Worm (Caenorhabditis elegans) whole organism, early embryonic: ENCODE data around the gene K06A4.10.

Experiments used
- B0310.2 ChIP-seq: sonication (generic microtip); optimal IDR thresholded peaks from 2 replicates; lab custom pipeline; 2016; ENCODE audit warnings: mild to moderate bottlenecking, missing genetic modification characterization, missing compliant biosample characterization
- F13C5.2 ChIP-seq: sonication (generic microtip); optimal IDR thresholded peaks from 2 replicates; lab custom pipeline; 2017; ENCODE audit warnings: mild to moderate bottlenecking, missing genetic modification characterization, inconsistent platforms, missing compliant biosample characterization
- aly-1 ChIP-seq: sonication (generic microtip); optimal IDR thresholded peaks from 2 replicates; lab custom pipeline; 2016; ENCODE audit warnings: missing genetic modification characterization, missing compliant biosample characterization
- ama-1 ChIP-seq: fragments of 150-350 bp; optimal IDR thresholded peaks from 2 replicates; lab custom pipeline; 2014
- ceh-13 ChIP-seq: fragments of 200-800 bp; sonication (Bioruptor generic); optimal IDR thresholded peaks from 2 replicates; lab custom pipeline; 2018; ENCODE audit warnings: mild to moderate bottlenecking, missing genetic modification characterization, missing compliant biosample characterization
- ceh-36 ChIP-seq: sonication (generic microtip); optimal IDR thresholded peaks from 2 replicates; lab custom pipeline; 2016; ENCODE audit warnings: missing genetic modification characterization, inconsistent platforms, missing compliant biosample characterization
- ets-7 ChIP-seq: sonication (generic microtip); optimal IDR thresholded peaks from 2 replicates; lab custom pipeline; 2016; ENCODE audit warnings: missing genotype, missing genetic modification characterization, missing compliant biosample characterization
- flt-1 ChIP-seq: fragments of 200-800 bp; sonication (Bioruptor generic); IDR thresholded peaks from 2 replicates; pipeline ENCODE4 v1.3.6; 2022; ENCODE audit warnings: missing genetic modification characterization, missing compliant biosample characterization
- hmbx-1 ChIP-seq: sonication (generic microtip); optimal IDR thresholded peaks from 2 replicates; lab custom pipeline; 2016; ENCODE audit warnings: mild to moderate bottlenecking, missing genetic modification characterization, missing compliant biosample characterization
- hmg-4 ChIP-seq: fragments of 200-800 bp; sonication (Bioruptor generic); optimal IDR thresholded peaks from 2 replicates; lab custom pipeline; 2018; ENCODE audit warnings: mild to moderate bottlenecking, missing genetic modification characterization, missing compliant biosample characterization
- hnd-1 ChIP-seq: sonication (generic microtip); optimal IDR thresholded peaks from 2 replicates; lab custom pipeline; 2016; ENCODE audit warnings: missing genetic modification characterization, missing compliant biosample characterization
- pes-1 ChIP-seq: fragments of 200-800 bp; sonication (Bioruptor generic); IDR thresholded peaks from 2 replicates; pipeline ENCODE4 v1.3.6; 2022; ENCODE audit warnings: missing genetic modification reagents, missing genetic modification characterization, missing compliant biosample characterization
- scrt-1 ChIP-seq: fragments of 200-800 bp; sonication (Bioruptor generic); IDR thresholded peaks from 2 replicates; pipeline ENCODE4 v1.3.6; 2022; ENCODE audit warnings: missing genetic modification characterization, missing compliant biosample characterization
- sea-1 ChIP-seq: fragments of 200-800 bp; sonication (Bioruptor generic); conservative IDR thresholded peaks from 2 replicates; pipeline ENCODE4 v1.3.6; 2022; ENCODE audit warnings: missing genetic modification characterization, missing compliant biosample characterization
- tbx-11 ChIP-seq: fragments of 200-800 bp; sonication (Bioruptor generic); IDR thresholded peaks from 2 replicates; pipeline ENCODE4 v1.3.6; 2022; ENCODE audit warnings: missing genetic modification characterization, missing compliant biosample characterization
- tbx-37 ChIP-seq: fragments of 200-800 bp; sonication (Bioruptor generic); conservative IDR thresholded peaks from 2 replicates; pipeline ENCODE4 v1.3.6; 2022; ENCODE audit warnings: missing genetic modification reagents, missing genetic modification characterization, missing compliant biosample characterization
- tra-4 ChIP-seq: sonication (generic microtip); optimal IDR thresholded peaks from 2 replicates; lab custom pipeline; 2017; ENCODE audit warnings: missing genetic modification characterization, missing compliant biosample characterization

The K06A4.10 gene

ce11 chrV:9506931-9507330 lies 17.3 kb upstream of the K06A4.10 start:
- TF ChIP-seq ceh-13 (GFP tag; lab: Kevin White, UChicago) (no peak), B0310.2 (no peak), ceh-36 (tag; lab: Kevin White, UChicago) (no peak), F13C5.2 (tag; lab: Kevin White, UChicago) (no peak), aly-1 (no peak), ets-7 (no peak), ama-1 (lab: Kevin White, UChicago) (no peak), tbx-37 (GFP tag; lab: Robert Waterston, UW) (no peak), tra-4 (tag; lab: Kevin White, UChicago) (no peak), hnd-1 (tag; lab: Kevin White, UChicago) (no peak), pes-1 (no peak)

DNA sequence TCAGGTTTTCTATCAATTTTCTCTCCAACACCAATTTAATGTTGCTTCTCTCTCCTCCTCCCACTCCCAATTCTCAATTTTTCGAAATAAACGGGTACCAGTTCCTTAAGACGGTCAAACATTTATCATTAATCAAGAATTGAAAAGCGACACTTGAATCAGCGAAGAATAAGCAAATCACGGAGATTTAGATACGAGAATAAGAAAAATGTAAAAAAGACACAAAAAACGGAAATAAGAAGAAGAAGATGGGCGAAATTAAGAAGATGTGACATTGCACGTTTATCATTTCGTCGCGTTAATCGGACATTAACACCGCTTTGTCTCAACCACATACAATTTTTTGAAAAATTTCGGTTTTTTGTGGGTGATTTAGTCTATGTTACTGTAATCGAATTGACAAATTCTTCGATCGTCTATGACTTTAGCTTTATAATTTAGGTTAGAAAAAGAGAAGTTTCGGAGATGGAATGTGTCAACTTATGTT lies 14.9 kb upstream of the K06A4.10 start, which contains the start of gene haao-1:
TSS of gene haao-1 (plus strand) at position 437 of the 487 bp plus-strand sequence.
- TF ChIP-seq scrt-1 (GFP tag; lab: Robert Waterston, UW) (no peak), pes-1 (no peak), hmbx-1 (tag; lab: Kevin White, UChicago) (no peak)

ce11 chrV:9503152-9503817 lies 13.7 kb upstream of the K06A4.10 start:
- TF ChIP-seq ets-7 (peak; percentile 76), hmg-4 (GFP tag; lab: Kevin White, UChicago) (peak; percentile 96), tbx-37 (GFP tag; lab: Robert Waterston, UW) (peak; percentile 92), hmbx-1 (tag; lab: Kevin White, UChicago) (peak; percentile 74), flt-1 (GFP tag; lab: Robert Waterston, UW) (peak; percentile 96), ama-1 (lab: Kevin White, UChicago) (no peak), sea-1 (GFP tag; lab: Robert Waterston, UW) (peak; percentile 96), scrt-1 (GFP tag; lab: Robert Waterston, UW) (peak; percentile 97), tbx-11 (GFP tag; lab: Robert Waterston, UW) (peak; percentile 94), hnd-1 (tag; lab: Kevin White, UChicago) (peak; percentile 87), tra-4 (tag; lab: Kevin White, UChicago) (peak; percentile 75), ceh-13 (GFP tag; lab: Kevin White, UChicago) (peak; percentile 84), ceh-36 (tag; lab: Kevin White, UChicago) (peak; percentile 91), F13C5.2 (tag; lab: Kevin White, UChicago) (peak; percentile 91), aly-1 (peak; percentile 91), B0310.2 (peak; percentile 93), pes-1 (no peak; the same call in 1 of the 2 replicates)

DNA sequence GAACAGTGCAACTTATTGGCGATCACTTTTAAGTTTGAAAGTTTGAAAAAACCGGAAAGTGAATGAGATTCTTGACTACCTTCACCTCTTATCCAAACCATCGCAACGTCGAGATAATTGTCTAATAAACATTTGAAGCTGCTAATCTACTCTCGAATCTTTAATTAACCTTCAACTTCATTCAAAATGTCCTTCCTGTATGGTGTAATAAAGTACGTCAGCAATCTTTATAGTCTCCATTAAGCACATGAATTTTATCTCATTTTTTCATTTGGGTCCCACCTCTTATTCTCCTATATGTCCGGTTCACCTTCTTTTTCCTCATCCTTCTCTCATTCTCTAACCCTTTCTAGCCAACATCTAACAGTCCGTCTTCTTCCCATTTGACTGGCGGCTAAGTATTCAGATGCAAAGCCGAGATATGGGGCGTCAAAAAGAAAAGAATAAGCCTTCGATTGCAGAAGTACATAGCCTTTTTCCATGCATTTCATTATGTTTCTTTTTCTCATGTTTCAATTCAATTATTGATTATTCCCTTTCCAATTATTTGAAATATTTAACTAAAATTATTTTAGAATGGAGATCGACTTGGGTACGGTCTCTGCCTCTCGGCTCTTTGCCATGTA lies 11.3 kb upstream of the K06A4.10 start, which contains the start of gene swt-5:
TSS of gene swt-5 (plus strand) at position 576 of the 626 bp plus-strand sequence.
- TF ChIP-seq ceh-13 (GFP tag; lab: Kevin White, UChicago): no peak
- no peak for TF ChIP-seq pes-1
- no peak for TF ChIP-seq aly-1
- no peak for TF ChIP-seq hmg-4 (GFP tag; lab: Kevin White, UChicago)
- TF ChIP-seq B0310.2: no peak

ce11 chrV:9499295-9499694 lies 9.7 kb upstream of the K06A4.10 start:
- TF ChIP-seq scrt-1 (GFP tag; lab: Robert Waterston, UW) (no peak), flt-1 (GFP tag; lab: Robert Waterston, UW) (no peak), pes-1 (no peak), tbx-11 (GFP tag; lab: Robert Waterston, UW) (no peak), sea-1 (GFP tag; lab: Robert Waterston, UW) (no peak), ceh-13 (GFP tag; lab: Kevin White, UChicago) (no peak)

ce11 chrV:9496742-9497141 lies 7.1 kb upstream of the K06A4.10 start, which contains the start of gene gsnl-1:
Gene gsnl-1, plus strand, starts transcription at chrV:9497042.
- no peak for TF ChIP-seq sea-1 (GFP tag; lab: Robert Waterston, UW)
- TF ChIP-seq tra-4 (tag; lab: Kevin White, UChicago): no peak

DNA sequence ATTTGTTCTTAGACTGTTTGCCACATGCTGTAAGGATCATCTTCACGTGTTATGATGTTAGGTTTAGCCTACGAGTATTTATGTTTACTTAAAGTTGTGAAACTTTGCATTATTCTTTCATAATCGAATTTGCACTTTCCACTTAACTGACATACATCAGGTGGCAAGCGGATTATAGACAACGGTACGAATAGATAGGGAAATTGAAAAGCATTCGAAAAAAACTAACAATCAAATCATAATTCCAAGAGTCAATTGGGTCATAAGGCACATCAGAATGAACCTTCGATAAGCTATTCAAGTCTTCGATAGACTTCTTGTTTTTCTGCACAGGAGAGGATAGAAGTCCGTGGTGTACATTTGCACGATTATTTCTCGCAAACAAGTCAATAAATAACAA lies 2.9 kb upstream of the K06A4.10 start:
- TF ChIP-seq sea-1 (GFP tag; lab: Robert Waterston, UW) (no peak), tra-4 (tag; lab: Kevin White, UChicago) (no peak), flt-1 (GFP tag; lab: Robert Waterston, UW) (no peak), aly-1 (no peak), tbx-37 (GFP tag; lab: Robert Waterston, UW) (no peak), scrt-1 (GFP tag; lab: Robert Waterston, UW) (no peak), B0310.2 (no peak), pes-1 (no peak), tbx-11 (GFP tag; lab: Robert Waterston, UW) (no peak)
